Fruit fly (Drosophila melanogaster): ENCODE results near the gene Npc2e.

Npc2e gene

dm6 chr3R:10042664-10043372 is 10.3 kb upstream of the Npc2e start, which contains the start of the genes Mical and CG3909 (continued):
- TF ChIP-seq CG10321 (GFP tag; IDR thresholded peaks at IDR 0.05): peak; percentile 43; the same call in 1 of the 2 replicates
- peak; percentile 75 for TF ChIP-seq gcm (GFP tag; optimal IDR thresholded peaks at IDR 0.05)
- peak; percentile 43; the same call in 1 of the 2 replicates for TF ChIP-seq aop (GFP tag; IDR thresholded peaks at IDR 0.05)
- peak; percentile 15 for TF ChIP-seq Side (GFP tag; optimal IDR thresholded peaks at IDR 0.05)
- TF ChIP-seq Hr39 (optimal IDR thresholded peaks at IDR 0.05): no peak
- peak; percentile 50 for TF ChIP-seq CG4282 (GFP tag; optimal IDR thresholded peaks at IDR 0.05)
- no peak for TF ChIP-seq Sin3A (optimal IDR thresholded peaks at IDR 0.05)
- no peak for TF ChIP-seq btn (GFP tag; optimal IDR thresholded peaks at IDR 0.05)
- TF ChIP-seq CG15601 (tag; optimal IDR thresholded peaks at IDR 0.05): peak; percentile 85
- peak; percentile 34 for TF ChIP-seq CG4617 (GFP tag; optimal IDR thresholded peaks at IDR 0.05; ENCODE audit: borderline replicate concordance)
- peak; percentile 64 for TF ChIP-seq HLH4C (GFP tag; IDR thresholded peaks at IDR 0.05; ENCODE audit: partially characterized antibody)
- TF ChIP-seq Poxn (GFP tag; IDR thresholded peaks at IDR 0.05): no peak
- TF ChIP-seq CG13894 (tag; optimal IDR thresholded peaks at IDR 0.05): peak; percentile 87
- peak; percentile 45 for TF ChIP-seq CG18476 (GFP tag; optimal IDR thresholded peaks at IDR 0.05)
- TF ChIP-seq Deaf1 (tag; optimal IDR thresholded peaks at IDR 0.05): peak; percentile 84
- TF ChIP-seq CG12299 (tag; optimal IDR thresholded peaks at IDR 0.05): peak; percentile 69
- peak; percentile 56; the same call in 1 of the 2 replicates for TF ChIP-seq bowl (GFP tag; IDR thresholded peaks at IDR 0.05)
- TF ChIP-seq Vsx1 (GFP tag; optimal IDR thresholded peaks at IDR 0.05): peak; percentile 96
- TF ChIP-seq chinmo (GFP tag; IDR thresholded peaks at IDR 0.05; ENCODE audit: partially characterized antibody): peak; percentile 72; the same call in 1 of the 4 replicates
- TF ChIP-seq sens (GFP tag): peak; percentile 85
- TF ChIP-seq H15 (GFP tag; IDR thresholded peaks at IDR 0.05): peak; percentile 75; the same call in 2 of the 3 replicates
- peak; percentile 84 for TF ChIP-seq CG9817 (tag; optimal IDR thresholded peaks at IDR 0.05)
- TF ChIP-seq CG8924 (tag; optimal IDR thresholded peaks at IDR 0.05): peak; percentile 92
- peak; percentile 72 for TF ChIP-seq HLHmδ (GFP tag; optimal IDR thresholded peaks at IDR 0.05)
- no peak for TF ChIP-seq Doc2 (GFP tag; IDR thresholded peaks at IDR 0.05)
- peak; percentile 87 for TF ChIP-seq row (GFP tag; IDR thresholded peaks at IDR 0.05)
- TF ChIP-seq CTCF (GFP tag; optimal IDR thresholded peaks at IDR 0.05): peak; percentile 33
- TF ChIP-seq CG13296 (GFP tag; optimal IDR thresholded peaks at IDR 0.05): peak; percentile 88
- TF ChIP-seq sug (tag; optimal IDR thresholded peaks at IDR 0.05): peak; percentile 87
- no peak for TF ChIP-seq CG1647 (GFP tag; optimal IDR thresholded peaks at IDR 0.05)
- TF ChIP-seq Awh (GFP tag; IDR thresholded peaks at IDR 0.05): peak; percentile 81
- TF ChIP-seq CG6765 (GFP tag; optimal IDR thresholded peaks at IDR 0.05): peak; percentile 73
- TF ChIP-seq disco-r (GFP tag; optimal IDR thresholded peaks at IDR 0.05): no peak
- TF ChIP-seq CG11696 (GFP tag; IDR thresholded peaks at IDR 0.05): peak; percentile 75
- TF ChIP-seq CG7928 (GFP tag; optimal IDR thresholded peaks at IDR 0.05): no peak
- peak; percentile 54 for TF ChIP-seq Scr (GFP tag; IDR thresholded peaks at IDR 0.05; ENCODE audit: partially characterized antibody)
- TF ChIP-seq jumu (GFP tag; optimal IDR thresholded peaks at IDR 0.05): peak; percentile 27
- peak; percentile 86 for TF ChIP-seq esg (GFP tag; conservative IDR thresholded peaks at IDR 0.05)
- TF ChIP-seq CG11093 (GFP tag; IDR thresholded peaks at IDR 0.05): peak; percentile 69; the same call in 2 of the 3 replicates
- peak; percentile 95 for TF ChIP-seq CG10267 (tag; optimal IDR thresholded peaks at IDR 0.05)
- peak; percentile 87 for TF ChIP-seq Hmr (GFP tag; optimal IDR thresholded peaks at IDR 0.05)
- peak; percentile 69 for TF ChIP-seq CG4328 (GFP tag; optimal IDR thresholded peaks at IDR 0.05)
- peak; percentile 90 for TF ChIP-seq CG14014 (GFP tag; IDR thresholded peaks at IDR 0.05)
- TF ChIP-seq peb (GFP tag; IDR thresholded peaks at IDR 0.05): peak; percentile 50; the same call in 1 of the 2 replicates
- TF ChIP-seq Six4 (GFP tag; optimal IDR thresholded peaks at IDR 0.05): peak; percentile 84
- TF ChIP-seq Hmx (GFP tag; optimal IDR thresholded peaks at IDR 0.05): no peak
- peak; percentile 83 for TF ChIP-seq CG1602 (GFP tag; optimal IDR thresholded peaks at IDR 0.05)
- peak; percentile 53 for TF ChIP-seq YL-1 (GFP tag; optimal IDR thresholded peaks at IDR 0.05)
- peak; percentile 89 for TF ChIP-seq CG14710 (tag; optimal IDR thresholded peaks at IDR 0.05)
- TF ChIP-seq abd-A (tag; optimal IDR thresholded peaks at IDR 0.05): no peak
